Fruit fly (Drosophila melanogaster): Measurements from ENCODE around the gene CG9133.

DNA sequence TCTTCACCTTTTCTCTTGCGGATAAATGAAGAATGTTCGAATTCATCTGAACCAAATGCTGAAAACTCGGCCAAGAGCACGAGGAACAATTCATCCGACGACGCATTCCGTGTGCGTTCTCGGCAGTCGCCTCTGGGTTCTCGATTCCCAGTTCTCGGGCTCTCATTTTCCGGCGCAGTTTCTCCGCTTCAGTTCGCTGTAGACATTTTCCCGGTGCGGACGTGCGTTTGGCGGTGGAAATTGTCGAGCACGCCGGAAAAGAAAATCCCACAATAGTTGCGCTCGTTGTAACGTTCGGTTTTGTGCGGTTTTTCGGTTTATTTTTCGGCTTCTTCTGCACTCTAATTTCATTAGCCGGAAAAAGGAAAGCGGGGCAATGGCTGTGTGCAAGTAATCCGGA lies 24.0 kb downstream of the CG9133 start, which contains the start of gene CG32333:
- TF ChIP-seq tj (GFP tag; optimal IDR thresholded peaks at IDR 0.05), result no peak
- TF ChIP-seq pad (GFP tag; optimal IDR thresholded peaks at IDR 0.05), result no peak
- no peak for TF ChIP-seq CG33017 (tag; optimal IDR thresholded peaks at IDR 0.05)
- TF ChIP-seq CG12768 (GFP tag; optimal IDR thresholded peaks at IDR 0.05), result no peak
